Fruit fly (Drosophila melanogaster): ENCODE results near the gene hwt.

DNA sequence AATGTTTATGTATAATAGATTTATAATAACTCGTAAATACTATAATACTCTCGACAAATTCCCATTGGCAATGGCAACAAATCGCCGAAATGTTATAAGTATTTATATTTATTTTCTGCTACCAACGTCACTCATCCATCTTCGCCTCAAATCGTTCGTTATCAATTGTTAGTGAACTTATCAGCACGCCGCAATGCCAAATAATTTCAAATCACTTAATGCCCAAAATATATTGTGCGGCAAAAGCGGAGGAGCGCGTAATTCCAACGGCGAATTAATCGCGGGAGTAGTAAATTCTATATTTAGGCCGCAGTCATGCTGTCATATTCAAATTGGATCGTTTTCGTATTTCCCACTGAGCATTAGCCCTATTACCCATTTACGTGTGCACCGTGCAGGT, 99.1 kb downstream of the hwt start:
- TF ChIP-seq insv (optimal IDR thresholded peaks at IDR 0.05) (no peak), psq (optimal IDR thresholded peaks at IDR 0.05) (no peak), ttk (optimal IDR thresholded peaks at IDR 0.05) (no peak)
